Worm (Caenorhabditis elegans): ENCODE results near the gene R13H4.6.

Gene R13H4.6

DNA sequence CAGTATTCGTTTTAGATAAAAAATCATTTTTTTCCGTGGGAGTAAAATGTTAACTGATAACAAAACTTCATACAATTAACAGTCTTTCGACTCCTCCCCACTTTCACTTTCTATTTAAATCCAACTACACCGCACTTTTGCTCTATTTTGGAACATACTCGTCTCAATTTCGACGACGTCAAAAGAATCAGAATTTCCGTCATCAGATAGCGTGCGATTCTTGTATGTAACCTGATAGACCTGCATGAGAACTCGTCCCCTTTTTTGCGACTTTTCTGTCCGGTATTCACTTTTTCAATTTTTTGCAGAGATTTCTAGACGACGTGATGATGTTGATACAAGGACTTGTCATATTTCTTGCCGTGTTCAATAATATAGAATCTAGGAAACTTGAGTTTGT, 29.6 kb upstream of the R13H4.6 start, which contains the start of gene pho-8:
Gene pho-8, plus strand, starts transcription at position 301 of the 400 bp plus-strand sequence.
- TF ChIP-seq zag-1 (tag; optimal IDR thresholded peaks at IDR 0.05), result no peak
- no peak for TF ChIP-seq nhr-71 (tag; optimal IDR thresholded peaks at IDR 0.05)
- no peak for TF ChIP-seq ceh-90 (tag; optimal IDR thresholded peaks at IDR 0.05)
- TF ChIP-seq lin-14 (GFP tag; optimal IDR thresholded peaks at IDR 0.05), result no peak

DNA sequence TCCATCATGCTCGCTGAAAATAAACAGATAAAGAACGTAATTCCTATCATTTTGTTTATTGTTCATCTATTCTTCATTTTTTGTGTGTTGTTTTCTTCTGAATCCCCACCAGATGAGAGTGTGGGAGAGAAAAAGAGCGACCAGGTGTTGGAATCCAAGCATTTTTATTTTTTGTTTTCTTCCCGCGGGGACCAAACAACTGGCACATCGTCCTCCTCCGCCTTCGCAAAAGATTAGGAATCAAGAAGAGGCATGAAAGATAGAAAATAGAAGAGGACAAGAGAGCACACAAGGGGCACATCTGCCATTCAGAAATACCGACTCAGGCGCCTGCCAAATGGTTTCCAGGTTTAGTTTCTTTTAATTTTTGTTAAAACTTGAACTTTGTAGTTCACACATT, 26.8 kb upstream of the R13H4.6 start, which contains the start of gene R13H4.2:
Gene R13H4.2, plus strand, starts transcription at position 319 of the 400 bp plus-strand sequence.
- TF ChIP-seq nhr-20 (tag; optimal IDR thresholded peaks at IDR 0.05), result no peak
- TF ChIP-seq nhr-71 (tag; optimal IDR thresholded peaks at IDR 0.05), result peak; percentile 68
- TF ChIP-seq unc-30 (tag; optimal IDR thresholded peaks at IDR 0.05), result no peak
- peak in 1 of 2 experiments; percentile 15 for TF ChIP-seq lsy-2 (tag; optimal IDR thresholded peaks at IDR 0.05)
- TF ChIP-seq lin-13 (GFP tag; optimal IDR thresholded peaks at IDR 0.05), result no peak
- TF ChIP-seq snu-23 (GFP tag; optimal IDR thresholded peaks at IDR 0.05), result peak; percentile 19
- TF ChIP-seq lin-14 (GFP tag; optimal IDR thresholded peaks at IDR 0.05), result peak; percentile 76
- peak; percentile 37 for TF ChIP-seq nhr-19 (GFP tag; conservative IDR thresholded peaks at IDR 0.05)
- TF ChIP-seq irx-1 (tag; optimal IDR thresholded peaks at IDR 0.05), result no peak
- TF ChIP-seq unc-130 (tag; optimal IDR thresholded peaks at IDR 0.05), result peak; percentile 24
- no peak for TF ChIP-seq nhr-85 (tag)
- peak; percentile 73 for TF ChIP-seq rnt-1 (tag; optimal IDR thresholded peaks at IDR 0.05)
- no peak for TF ChIP-seq nhr-47 (tag; optimal IDR thresholded peaks at IDR 0.05)
- no peak for TF ChIP-seq Y116A8C.19 (tag; optimal IDR thresholded peaks at IDR 0.05; ENCODE audit: borderline replicate concordance)
- TF ChIP-seq pag-3 (tag; optimal IDR thresholded peaks at IDR 0.05; ENCODE audit: borderline replicate concordance, insufficient read depth), result peak; percentile 97
- no peak for TF ChIP-seq ceh-90 (tag; optimal IDR thresholded peaks at IDR 0.05)
- no peak for TF ChIP-seq ets-5 (GFP tag; IDR thresholded peaks at IDR 0.05)

DNA sequence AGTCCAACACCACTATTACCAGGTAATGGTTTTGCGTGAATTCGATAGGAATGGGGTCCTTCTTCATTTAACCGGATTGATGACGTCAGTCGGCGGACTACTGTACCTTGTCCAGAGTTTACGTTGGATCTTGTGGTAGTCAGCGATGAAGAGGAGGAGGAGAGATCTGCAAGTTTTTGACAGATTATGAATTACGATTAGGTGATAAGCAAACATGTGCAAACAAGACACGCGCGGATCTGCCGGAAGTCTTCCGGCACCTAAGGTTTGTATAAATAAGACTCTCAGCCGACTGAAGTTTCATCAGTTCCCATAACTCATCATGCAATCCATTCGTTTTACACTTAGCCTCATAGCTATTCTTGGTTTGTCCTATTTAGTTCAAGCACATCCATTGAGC, 23.7 kb upstream of the R13H4.6 start, which contains the start of gene idpb-5:
Gene idpb-5, plus strand, starts transcription at position 301 of the 400 bp plus-strand sequence.
- TF ChIP-seq sup-37 (GFP tag; optimal IDR thresholded peaks at IDR 0.05) (no peak), efl-1 (optimal IDR thresholded peaks at IDR 0.05) (no peak), efl-1 (GFP tag; optimal IDR thresholded peaks at IDR 0.05 in 1 of 2) (peak in 1 of 2 experiments; percentile 35)

DNA sequence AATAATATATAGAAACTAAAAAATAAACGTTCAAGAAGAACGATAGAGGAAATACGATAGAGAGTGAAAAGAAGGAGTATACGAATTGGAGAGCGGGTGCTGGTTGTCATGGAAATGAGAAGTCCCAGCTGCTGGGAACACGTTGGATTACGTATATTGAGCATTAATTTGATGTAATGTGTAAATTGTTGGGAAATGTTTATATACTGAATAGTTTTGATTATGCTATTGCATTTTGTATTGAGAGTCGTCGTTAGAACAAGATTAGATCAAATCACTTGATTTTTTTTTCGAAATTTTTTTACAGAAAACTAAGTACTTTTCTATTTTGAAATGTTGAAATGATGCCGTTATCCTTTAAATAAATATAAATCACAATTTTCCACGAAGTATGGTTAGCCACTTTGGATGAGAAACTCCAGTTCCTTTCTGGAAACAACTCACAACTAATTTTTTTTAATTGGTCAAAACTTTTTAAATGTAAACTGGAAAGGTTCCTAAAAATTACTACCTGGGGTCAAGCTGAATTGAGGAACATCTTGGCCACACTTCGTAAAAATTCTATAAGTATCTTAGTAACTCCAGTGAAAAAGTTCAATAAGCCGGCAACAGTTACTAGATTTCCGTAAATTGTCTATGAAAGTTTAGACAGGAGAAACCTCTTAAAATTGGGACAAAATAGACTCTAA, 19.1 kb upstream of the R13H4.6 start, which contains the start of gene nphp-4:
Gene nphp-4, minus strand, starts transcription at position 51 of the 689 bp plus-strand sequence.
- TF ChIP-seq efl-1 (optimal IDR thresholded peaks at IDR 0.05) (no peak), efl-1 (GFP tag; optimal IDR thresholded peaks at IDR 0.05 in 1 of 2) (peak in 1 of 2 experiments; percentile 52), ceh-82 (tag; optimal IDR thresholded peaks at IDR 0.05) (no peak)

DNA sequence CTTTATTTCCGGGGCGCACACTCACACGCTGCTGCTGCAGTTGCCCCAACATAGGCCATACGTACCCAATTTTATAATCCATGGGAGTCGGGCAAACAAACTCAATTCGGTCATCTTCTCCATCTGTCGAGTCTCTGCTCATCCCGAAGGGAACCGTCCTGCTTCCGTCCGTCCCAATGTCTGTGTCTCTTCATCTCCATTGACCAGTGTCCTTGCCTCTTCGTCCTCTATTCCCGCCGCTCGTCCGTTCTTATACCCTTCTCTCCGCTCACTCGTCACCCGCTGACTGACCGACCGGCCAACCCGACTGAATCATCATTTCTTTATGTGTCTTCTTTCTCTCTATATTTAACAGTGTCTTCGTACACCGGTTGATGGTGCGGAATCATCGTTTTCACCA, 18.1 kb upstream of the R13H4.6 start:
- no peak for TF ChIP-seq nhr-71 (tag; optimal IDR thresholded peaks at IDR 0.05)
- TF ChIP-seq tlp-1 (tag; optimal IDR thresholded peaks at IDR 0.05), result no peak
- no peak for TF ChIP-seq aly-2 (tag; optimal IDR thresholded peaks at IDR 0.05)
- TF ChIP-seq lin-39 (tag; optimal IDR thresholded peaks at IDR 0.05), result no peak
- TF ChIP-seq fkh-4 (tag; optimal IDR thresholded peaks at IDR 0.05; ENCODE audit: borderline replicate concordance), result no peak
- TF ChIP-seq efl-3 (GFP tag; optimal IDR thresholded peaks at IDR 0.05), result no peak
- no peak for TF ChIP-seq C16A3.4 (tag; optimal IDR thresholded peaks at IDR 0.05)
- no peak for TF ChIP-seq unc-62 (GFP tag; optimal IDR thresholded peaks at IDR 0.05)
- no peak for TF ChIP-seq jun-1 (tag; optimal IDR thresholded peaks at IDR 0.05)
- no peak for TF ChIP-seq pqm-1 (tag; optimal IDR thresholded peaks at IDR 0.05)
- TF ChIP-seq lin-15B (tag; optimal IDR thresholded peaks at IDR 0.05), result no peak
- TF ChIP-seq sptf-1 (tag; optimal IDR thresholded peaks at IDR 0.05), result no peak
- TF ChIP-seq nhr-47 (tag; optimal IDR thresholded peaks at IDR 0.05), result peak; percentile 30
- no peak for TF ChIP-seq efl-1 (optimal IDR thresholded peaks at IDR 0.05)
- TF ChIP-seq efl-1 (GFP tag; optimal IDR thresholded peaks at IDR 0.05 in 1 of 2), result peak in 1 of 2 experiments; percentile 33
- TF ChIP-seq nhr-85 (tag), result no peak
- TF ChIP-seq ztf-4 (tag; optimal IDR thresholded peaks at IDR 0.05), result no peak
- no peak for TF ChIP-seq grh-1 (GFP tag; IDR thresholded peaks at IDR 0.05)
- peak in 1 of 2 experiments; percentile 17 for TF ChIP-seq ztf-11 (tag; optimal IDR thresholded peaks at IDR 0.05)
- TF ChIP-seq unc-130 (tag; optimal IDR thresholded peaks at IDR 0.05), result no peak
- TF ChIP-seq rnt-1 (tag; optimal IDR thresholded peaks at IDR 0.05), result peak; percentile 30
- TF ChIP-seq irx-1 (tag; optimal IDR thresholded peaks at IDR 0.05), result no peak
- TF ChIP-seq sup-37 (GFP tag; optimal IDR thresholded peaks at IDR 0.05), result no peak
- no peak for TF ChIP-seq egl-27 (tag; optimal IDR thresholded peaks at IDR 0.05)
- peak; percentile 94 for TF ChIP-seq lin-14 (GFP tag; optimal IDR thresholded peaks at IDR 0.05)
- TF ChIP-seq C34B4.2 (tag; optimal IDR thresholded peaks at IDR 0.05), result no peak
- TF ChIP-seq sox-4 (tag; optimal IDR thresholded peaks at IDR 0.05), result no peak
- no peak; the same call in 1 of the 2 replicates for TF ChIP-seq isw-1 (GFP tag; IDR thresholded peaks at IDR 0.05)
- TF ChIP-seq alr-1 (tag; optimal IDR thresholded peaks at IDR 0.05; ENCODE audit: borderline replicate concordance), result no peak
- no peak for TF ChIP-seq hpl-2 (GFP tag; optimal IDR thresholded peaks at IDR 0.05)
